Worm (Caenorhabditis elegans): ENCODE data around the gene R06F6.14.

R06F6.14 gene

ce11 chrII:10808708-10809343, at the start of gene R06F6.14:
R06F6.14 (plus strand) TSS chrII:10809293.
- TF ChIP-seq elt-3 (tag; optimal IDR thresholded peaks at IDR 0.05) = no peak
- no peak for TF ChIP-seq nhr-12 (tag; optimal IDR thresholded peaks at IDR 0.05)
- TF ChIP-seq mab-5 (tag; optimal IDR thresholded peaks at IDR 0.05) = no peak
- no peak for TF ChIP-seq nhr-237 (tag; optimal IDR thresholded peaks at IDR 0.05)
- no peak for TF ChIP-seq nhr-129 (tag; optimal IDR thresholded peaks at IDR 0.05)
- no peak for TF ChIP-seq sma-3 (GFP tag; optimal IDR thresholded peaks at IDR 0.05)
- TF ChIP-seq ama-1 (optimal IDR thresholded peaks at IDR 0.05) = no peak
- no peak for TF ChIP-seq crh-2 (tag; optimal IDR thresholded peaks at IDR 0.05)
- no peak for TF ChIP-seq lin-11 (tag; optimal IDR thresholded peaks at IDR 0.05)

DNA sequence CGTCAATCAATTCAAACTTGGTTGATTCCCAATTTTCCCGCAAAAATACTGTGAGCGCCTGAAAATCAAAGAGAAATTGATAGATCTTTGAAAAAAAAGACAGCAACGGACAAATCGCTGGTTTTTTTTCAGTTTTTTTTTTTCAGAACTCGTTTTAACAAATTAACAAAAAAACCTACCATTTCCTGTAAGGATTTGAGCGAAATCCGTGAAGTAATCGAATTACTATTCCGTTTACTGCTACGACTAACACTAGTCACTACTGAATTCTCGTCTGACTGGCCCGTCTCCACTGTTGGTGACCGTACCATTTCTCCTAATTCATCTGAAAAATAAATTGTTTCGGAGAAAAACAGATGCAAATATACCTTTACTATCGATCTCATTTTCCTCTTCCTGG, 49.7 kb upstream of the R06F6.14 start:
- TF ChIP-seq nhr-10 (tag; optimal IDR thresholded peaks at IDR 0.05) (no peak), nhr-12 (tag; optimal IDR thresholded peaks at IDR 0.05) (no peak), lsy-2 (tag; optimal IDR thresholded peaks at IDR 0.05) (no peak), gmeb-1 (tag; optimal IDR thresholded peaks at IDR 0.05) (no peak), C34F6.9 (tag; optimal IDR thresholded peaks at IDR 0.05) (no peak), nhr-237 (tag; optimal IDR thresholded peaks at IDR 0.05) (no peak), aly-2 (tag; optimal IDR thresholded peaks at IDR 0.05) (no peak), nhr-25 (tag; optimal IDR thresholded peaks at IDR 0.05) (no peak), nhr-77 (tag; optimal IDR thresholded peaks at IDR 0.05) (no peak), unc-39 (tag; optimal IDR thresholded peaks at IDR 0.05) (no peak), ZK546.5 (tag; optimal IDR thresholded peaks at IDR 0.05) (no peak), Y55F3AM.14 (GFP tag; optimal IDR thresholded peaks at IDR 0.05) (no peak), lin-13 (GFP tag; optimal IDR thresholded peaks at IDR 0.05) (no peak), skn-1 (tag; optimal IDR thresholded peaks at IDR 0.05) (no peak), mab-5 (tag; optimal IDR thresholded peaks at IDR 0.05) (no peak)

DNA sequence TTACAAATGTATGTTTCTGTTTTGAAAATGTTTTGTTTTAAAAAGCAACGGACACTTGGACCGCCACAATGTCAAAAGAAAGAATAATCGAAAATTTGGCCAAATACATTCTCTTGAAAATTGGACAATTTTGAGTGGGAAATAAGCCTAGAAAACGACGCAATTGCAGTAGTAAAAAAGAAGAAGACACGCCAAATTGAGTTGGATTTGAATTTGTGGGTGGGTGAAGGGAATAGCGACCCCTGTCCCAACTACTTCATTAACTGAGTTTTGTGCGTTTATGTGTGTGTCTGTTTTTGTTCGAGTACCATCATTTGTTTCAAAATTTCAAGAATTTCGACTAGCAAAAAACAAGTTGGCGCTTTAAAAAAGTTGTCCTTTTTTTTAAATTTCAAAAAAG, 48.3 kb upstream of the R06F6.14 start:
- TF ChIP-seq ztf-4 (tag; optimal IDR thresholded peaks at IDR 0.05) (no peak), sem-4 (tag; optimal IDR thresholded peaks at IDR 0.05) (no peak), aly-2 (tag; optimal IDR thresholded peaks at IDR 0.05) (no peak), nhr-77 (tag; optimal IDR thresholded peaks at IDR 0.05) (no peak), lin-13 (GFP tag; optimal IDR thresholded peaks at IDR 0.05) (no peak), nhr-21 (tag; optimal IDR thresholded peaks at IDR 0.05) (no peak), mbf-1 (tag; optimal IDR thresholded peaks at IDR 0.05) (no peak), peb-1 (tag; optimal IDR thresholded peaks at IDR 0.05) (no peak), dmd-4 (tag; optimal IDR thresholded peaks at IDR 0.05) (no peak), gmeb-1 (tag; optimal IDR thresholded peaks at IDR 0.05) (no peak), lin-11 (tag; optimal IDR thresholded peaks at IDR 0.05) (no peak), elt-3 (tag; optimal IDR thresholded peaks at IDR 0.05) (no peak), nhr-129 (tag; optimal IDR thresholded peaks at IDR 0.05) (no peak)

DNA sequence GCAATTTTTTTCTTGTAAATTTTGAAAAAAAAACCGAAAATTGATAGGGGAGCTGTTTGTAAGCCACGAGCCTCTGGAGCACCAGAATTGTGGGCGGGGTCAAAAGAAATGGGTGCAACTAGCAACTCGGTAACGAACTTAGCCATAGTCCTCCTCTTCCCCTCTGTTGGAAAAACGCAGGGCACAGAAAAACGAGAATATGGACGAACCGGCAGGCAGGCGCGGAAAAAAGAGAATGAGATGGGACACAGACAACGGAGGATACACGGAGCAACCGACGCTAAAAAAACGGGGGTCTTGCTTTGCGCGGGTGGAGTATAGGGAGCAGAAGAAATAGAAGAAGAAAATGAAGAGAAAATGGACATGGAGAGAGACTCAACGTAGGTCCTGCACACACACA, 47.4 kb upstream of the R06F6.14 start:
- no peak for TF ChIP-seq nhr-77 (tag; optimal IDR thresholded peaks at IDR 0.05)
- TF ChIP-seq sma-9 (GFP tag; optimal IDR thresholded peaks at IDR 0.05) = no peak
- TF ChIP-seq sma-9 (tag; optimal IDR thresholded peaks at IDR 0.05) = no peak
- no peak for TF ChIP-seq crh-2 (tag; optimal IDR thresholded peaks at IDR 0.05)
- TF ChIP-seq nhr-129 (tag; optimal IDR thresholded peaks at IDR 0.05) = no peak
- no peak for TF ChIP-seq ZK546.5 (tag; optimal IDR thresholded peaks at IDR 0.05)
- no peak for TF ChIP-seq ceh-16 (tag; optimal IDR thresholded peaks at IDR 0.05)
- no peak for TF ChIP-seq peb-1 (tag; optimal IDR thresholded peaks at IDR 0.05)
- TF ChIP-seq gmeb-1 (tag; optimal IDR thresholded peaks at IDR 0.05) = no peak
- no peak for TF ChIP-seq snpc-4 (tag; optimal IDR thresholded peaks at IDR 0.05)
- no peak for TF ChIP-seq nhr-23 (tag; optimal IDR thresholded peaks at IDR 0.05)
- no peak for TF ChIP-seq nhr-237 (tag; optimal IDR thresholded peaks at IDR 0.05)

DNA sequence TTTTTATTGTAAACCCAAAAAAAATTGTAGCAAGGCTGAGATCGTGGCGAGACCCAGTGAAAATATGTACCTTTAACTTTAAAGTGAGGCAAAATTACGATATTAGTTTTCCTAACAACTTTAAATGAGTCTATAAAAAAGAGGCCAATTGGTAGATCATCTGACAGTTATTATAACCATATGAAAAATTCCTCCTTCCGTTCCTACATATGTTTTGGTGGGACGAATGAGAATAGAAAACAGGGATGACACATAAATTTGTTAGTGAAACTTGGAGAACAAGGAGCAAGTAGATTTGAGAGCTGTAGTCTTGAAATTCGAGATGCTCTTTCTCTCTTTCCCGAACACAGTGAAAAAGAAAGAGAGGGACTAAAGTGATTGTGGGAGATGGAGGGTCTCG, 43.9 kb upstream of the R06F6.14 start:
- TF ChIP-seq skn-1 (tag; optimal IDR thresholded peaks at IDR 0.05) (no peak), unc-39 (tag; optimal IDR thresholded peaks at IDR 0.05) (no peak), gmeb-1 (tag; optimal IDR thresholded peaks at IDR 0.05) (no peak)

ce11 chrII:10766773-10767172, 42.3 kb upstream of the R06F6.14 start:
- no peak for TF ChIP-seq nhr-129 (tag; optimal IDR thresholded peaks at IDR 0.05)
- TF ChIP-seq unc-62 (GFP tag; optimal IDR thresholded peaks at IDR 0.05) = no peak
- TF ChIP-seq ceh-82 (tag; optimal IDR thresholded peaks at IDR 0.05) = no peak

All from whole organism, L2 larva.